Worm (Caenorhabditis elegans) whole organism, young adult: Measurements from ENCODE around the gene F58E2.4.

Experiments
- B0035.1 ChIP-seq: sonication (generic microtip); optimal IDR thresholded peaks from 2 replicates; lab custom pipeline; 2016; ENCODE audit warnings: missing genetic modification characterization, mild to moderate bottlenecking, missing compliant biosample characterization, missing genotype, missing genetic modification reagents
- B0261.1 ChIP-seq: sonication (generic microtip); optimal IDR thresholded peaks from 2 replicates; lab custom pipeline; 2016; ENCODE audit warnings: mild to moderate bottlenecking, missing genetic modification characterization, moderate library complexity, missing compliant biosample characterization
- C06A6.2 ChIP-seq: fragments of 200-800 bp; sonication (Bioruptor generic); conservative IDR thresholded peaks from 2 replicates; pipeline ENCODE4 v1.3.6; 2022; ENCODE audit warnings: missing genetic modification characterization, missing compliant biosample characterization
- D2030.7 ChIP-seq: fragments of 200-800 bp; sonication (Bioruptor generic); IDR thresholded peaks from 2 replicates; pipeline ENCODE4 v1.3.6; 2022; ENCODE audit warnings: missing genetic modification reagents, missing genetic modification characterization, missing compliant biosample characterization
- F33H1.4 ChIP-seq: fragments of 200-800 bp; sonication (Bioruptor generic); IDR thresholded peaks from 2 replicates; pipeline ENCODE4 v1.3.6; 2022; ENCODE audit warnings: missing genetic modification reagents, missing genetic modification characterization, missing compliant biosample characterization
- F37B4.10 ChIP-seq: fragments of 200-800 bp; sonication (Bioruptor generic); IDR thresholded peaks from 2 replicates; pipeline ENCODE4 v1.3.6; 2022; ENCODE audit warnings: missing genetic modification characterization, missing compliant biosample characterization
- F55B11.4 ChIP-seq: sonication (generic microtip); optimal IDR thresholded peaks from 2 replicates; lab custom pipeline; 2016; ENCODE audit warnings: missing compliant biosample characterization, missing genetic modification characterization, borderline replicate concordance; ENCODE audit not compliant: insufficient read depth
- Y53F4B.3 ChIP-seq: fragments of 200-800 bp; sonication (Bioruptor generic); IDR thresholded peaks from 2 replicates; pipeline ENCODE4 v1.3.6; 2022; ENCODE audit warnings: missing genetic modification reagents, missing genetic modification characterization, missing compliant biosample characterization
- Y53G8AR.9 ChIP-seq: fragments of 200-800 bp; sonication (Bioruptor generic); conservative IDR thresholded peaks from 2 replicates; pipeline ENCODE4 v1.3.6; 2022; ENCODE audit warnings: missing genetic modification reagents, missing genetic modification characterization, missing compliant biosample characterization
- Y56A3A.18 ChIP-seq: fragments of 200-800 bp; sonication (Bioruptor generic); IDR thresholded peaks from 2 replicates; pipeline ENCODE4 v1.3.6; 2022; ENCODE audit warnings: missing genetic modification reagents, missing genetic modification characterization, missing compliant biosample characterization
- Y95B8A.8 ChIP-seq: fragments of 200-800 bp; sonication (Bioruptor generic); IDR thresholded peaks from 2 replicates; pipeline ENCODE4 v1.3.6; 2022; ENCODE audit warnings: missing genetic modification reagents, missing genetic modification characterization, missing compliant biosample characterization
- ZK185.1 ChIP-seq: sonication (generic microtip); optimal IDR thresholded peaks from 2 replicates; lab custom pipeline; 2016; ENCODE audit warnings: mild to moderate bottlenecking, missing genetic modification characterization, missing compliant biosample characterization; ENCODE audit not compliant: poor library complexity, severe bottlenecking
- akir-1 ChIP-seq: fragments of 200-800 bp; sonication (Bioruptor generic); optimal IDR thresholded peaks from 2 replicates; lab custom pipeline; 2018; ENCODE audit warnings: mild to moderate bottlenecking, missing genetic modification characterization, moderate library complexity, missing compliant biosample characterization
- bed-1 ChIP-seq: fragments of 200-800 bp; sonication (Bioruptor generic); IDR thresholded peaks from 2 replicates; pipeline ENCODE4 v1.3.6; 2022; ENCODE audit warnings: missing genetic modification reagents, missing genetic modification characterization, missing compliant biosample characterization
- ccch-3 ChIP-seq: fragments of 200-800 bp; sonication (Bioruptor generic); optimal IDR thresholded peaks from 2 replicates; lab custom pipeline; 2018; ENCODE audit warnings: mild to moderate bottlenecking, missing genetic modification characterization, missing compliant biosample characterization
- cebp-2 ChIP-seq: fragments of 200-800 bp; sonication (Bioruptor generic); IDR thresholded peaks from 2 replicates; pipeline ENCODE4 v1.3.6; 2022; ENCODE audit warnings: missing genetic modification characterization, missing compliant biosample characterization
- chd-7 ChIP-seq: sonication (generic microtip); optimal IDR thresholded peaks from 2 replicates; lab custom pipeline; 2016; ENCODE audit warnings: mild to moderate bottlenecking, missing genetic modification characterization, moderate library complexity, missing compliant biosample characterization
- dpff-1 ChIP-seq: sonication (generic microtip); optimal IDR thresholded peaks from 2 replicates; lab custom pipeline; 2017; ENCODE audit warnings: mild to moderate bottlenecking, missing genetic modification characterization, missing compliant biosample characterization
- egl-18 ChIP-seq: fragments of 200-800 bp; sonication (Bioruptor generic); IDR thresholded peaks from 2 replicates; pipeline ENCODE4 v1.3.6; 2022; ENCODE audit warnings: missing genetic modification reagents, missing genetic modification characterization, missing compliant biosample characterization
- ets-4 ChIP-seq: fragments of 200-800 bp; sonication (Bioruptor generic); optimal IDR thresholded peaks from 2 replicates; lab custom pipeline; 2018; ENCODE audit warnings: mild to moderate bottlenecking, missing genetic modification characterization, missing compliant biosample characterization
- fkh-3 ChIP-seq: sonication (generic microtip); optimal IDR thresholded peaks from 2 replicates; lab custom pipeline; 2016; ENCODE audit warnings: mild to moderate bottlenecking, missing genetic modification characterization, missing compliant biosample characterization
- him-1 ChIP-seq: sonication (generic microtip); optimal IDR thresholded peaks from 2 replicates; lab custom pipeline; 2016; ENCODE audit warnings: missing genotype, missing genetic modification reagents, missing genetic modification characterization, missing compliant biosample characterization
- hmg-1.2 ChIP-seq: fragments of 200-800 bp; sonication (Bioruptor generic); IDR thresholded peaks from 2 replicates; pipeline ENCODE4 v1.3.6; 2022; ENCODE audit warnings: missing genetic modification reagents, missing genetic modification characterization, missing compliant biosample characterization
- hsf-1 ChIP-seq: fragments of 200-800 bp; sonication (Bioruptor generic); IDR thresholded peaks from 2 replicates; pipeline ENCODE4 v1.3.6; 2022; ENCODE audit warnings: missing genetic modification reagents, missing genetic modification characterization, missing compliant biosample characterization
- let-607 ChIP-seq, 2 experiments: fragments of 200-800 bp in 1 of 2; sonication (Bioruptor generic) in 1 of 2; sonication (generic microtip) in 1 of 2; optimal IDR thresholded peaks; 2 replicates each; lab custom pipeline; 2016 to 2018; ENCODE audit warnings: mild to moderate bottlenecking in 2 of 2, missing compliant biosample characterization in 2 of 2, missing genetic modification characterization in 2 of 2, moderate library complexity in 2 of 2, missing genotype in 1 of 2
- lin-35 ChIP-seq, 3 experiments: fragments of 150-350 bp in 2 of 3; sonication (generic microtip) in 1 of 3; optimal IDR thresholded peaks; 2 replicates each; lab custom pipeline; 2014 to 2018; ENCODE audit warnings: missing biosample characterization in 3 of 3, missing genetic modification characterization in 3 of 3, missing genetic modification reagents in 3 of 3
- lsy-27 ChIP-seq: sonication (generic microtip); optimal IDR thresholded peaks from 2 replicates; lab custom pipeline; 2017; ENCODE audit warnings: missing genetic modification characterization, mild to moderate bottlenecking, missing compliant biosample characterization, antibody characterized with exemption, missing genotype, borderline replicate concordance; ENCODE audit not compliant: insufficient read depth
- madf-10 ChIP-seq: sonication (generic microtip); optimal IDR thresholded peaks from 2 replicates; lab custom pipeline; 2016; ENCODE audit warnings: mild to moderate bottlenecking, missing genetic modification characterization, missing compliant biosample characterization
- madf-3 ChIP-seq: fragments of 200-800 bp; sonication (Bioruptor generic); IDR thresholded peaks from 2 replicates; pipeline ENCODE4 v1.3.6; 2022; ENCODE audit warnings: missing genetic modification reagents, missing genetic modification characterization, missing compliant biosample characterization
- mes-4 ChIP-seq: sonication (generic microtip); optimal IDR thresholded peaks from 2 replicates; lab custom pipeline; 2016; ENCODE audit warnings: missing genotype, missing genetic modification characterization, missing compliant biosample characterization
- nfya-1 ChIP-seq: sonication (generic microtip); optimal IDR thresholded peaks from 2 replicates; lab custom pipeline; 2017; ENCODE audit warnings: antibody characterized with exemption, missing compliant biosample characterization, missing genetic modification characterization, borderline replicate concordance; ENCODE audit not compliant: insufficient read depth
- nfyb-1 ChIP-seq: fragments of 200-800 bp; sonication (Bioruptor generic); IDR thresholded peaks from 2 replicates; pipeline ENCODE4 v1.3.6; 2022; ENCODE audit warnings: missing genetic modification reagents, missing genetic modification characterization, missing compliant biosample characterization
- nhr-120 ChIP-seq: fragments of 200-800 bp; sonication (Bioruptor generic); IDR thresholded peaks from 2 replicates; pipeline ENCODE4 v1.3.6; 2022; ENCODE audit warnings: missing genetic modification characterization, missing compliant biosample characterization
- nhr-179 ChIP-seq: sonication (generic microtip); optimal IDR thresholded peaks from 2 replicates; lab custom pipeline; 2016; ENCODE audit warnings: mild to moderate bottlenecking, missing genetic modification characterization, missing compliant biosample characterization
- nhr-27 ChIP-seq: fragments of 200-800 bp; sonication (Bioruptor generic); optimal IDR thresholded peaks from 2 replicates; lab custom pipeline; 2018; ENCODE audit warnings: mild to moderate bottlenecking, missing genetic modification characterization, moderate library complexity, missing compliant biosample characterization
- nhr-80 ChIP-seq: sonication (generic microtip); optimal IDR thresholded peaks from 2 replicates; lab custom pipeline; 2016; ENCODE audit warnings: missing genetic modification characterization, missing compliant biosample characterization
- nhr-90 ChIP-seq: sonication (generic microtip); optimal IDR thresholded peaks from 2 replicates; lab custom pipeline; 2016; ENCODE audit warnings: missing genotype, mild to moderate bottlenecking, missing genetic modification characterization, missing compliant biosample characterization
- pbrm-1 ChIP-seq: fragments of 200-800 bp; sonication (Bioruptor generic); IDR thresholded peaks from 2 replicates; pipeline ENCODE4 v1.3.6; 2022; ENCODE audit warnings: missing genetic modification reagents, missing genetic modification characterization, missing compliant biosample characterization
- somi-1 ChIP-seq: fragments of 200-800 bp; sonication (Bioruptor generic); optimal IDR thresholded peaks from 2 replicates; lab custom pipeline; 2018; ENCODE audit warnings: mild to moderate bottlenecking, missing genetic modification characterization, missing compliant biosample characterization
- tbp1 ChIP-seq: fragments of 200-800 bp; sonication (Bioruptor generic); optimal IDR thresholded peaks from 2 replicates; lab custom pipeline; 2018; ENCODE audit warnings: mild to moderate bottlenecking, missing genetic modification characterization, missing compliant biosample characterization
- tbx-9 ChIP-seq: sonication (generic microtip); optimal IDR thresholded peaks from 2 replicates; lab custom pipeline; 2016; ENCODE audit warnings: borderline replicate concordance, missing genetic modification characterization, inconsistent platforms, missing compliant biosample characterization
- unc-130 ChIP-seq: sonication (generic microtip); optimal IDR thresholded peaks from 2 replicates; lab custom pipeline; 2016; ENCODE audit warnings: missing genetic modification reagents, missing genetic modification characterization, missing compliant biosample characterization
- zfh-2 ChIP-seq: fragments of 200-800 bp; sonication (Bioruptor generic); conservative IDR thresholded peaks from 2 replicates; pipeline ENCODE4 v1.3.6; 2022; ENCODE audit warnings: missing genetic modification reagents, missing genetic modification characterization, missing compliant biosample characterization
- ztf-18 ChIP-seq: sonication (generic microtip); optimal IDR thresholded peaks from 2 replicates; lab custom pipeline; 2016; ENCODE audit warnings: missing genotype, mild to moderate bottlenecking, missing genetic modification characterization, missing compliant biosample characterization
- ztf-3 ChIP-seq: fragments of 200-800 bp; sonication (Bioruptor generic); optimal IDR thresholded peaks from 2 replicates; lab custom pipeline; 2018; ENCODE audit warnings: mild to moderate bottlenecking, missing genetic modification characterization, missing compliant biosample characterization
- ztf-6 ChIP-seq: fragments of 200-800 bp; sonication (Bioruptor generic); IDR thresholded peaks from 2 replicates; pipeline ENCODE4 v1.3.6; 2022; ENCODE audit warnings: missing genetic modification reagents, missing genetic modification characterization, missing compliant biosample characterization

F58E2.4 gene

DNA sequence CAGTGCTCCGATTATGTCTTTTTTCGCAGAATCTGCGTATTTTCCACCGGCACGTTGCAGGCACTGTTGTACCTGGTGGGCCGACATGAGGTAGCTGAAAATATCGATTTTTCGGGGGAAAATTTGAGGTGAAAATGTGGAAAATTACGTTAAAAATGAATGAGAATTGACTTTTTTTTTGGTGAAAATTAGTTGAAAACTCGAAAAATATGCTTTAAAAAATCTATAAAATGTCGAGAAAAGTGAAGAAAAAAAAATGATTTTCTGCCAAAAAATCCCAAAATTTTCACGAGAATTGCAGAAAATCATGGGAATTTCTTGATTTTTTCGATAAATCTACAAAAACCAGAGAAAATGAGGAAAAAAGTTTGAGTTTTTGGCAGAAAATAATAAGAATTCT, 51.3 kb downstream of the F58E2.4 start, which contains the start of gene tsg-101:
Gene tsg-101, minus strand, starts transcription at position 101 of the 400 bp plus-strand sequence.
- TF ChIP-seq F33H1.4 (GFP tag; lab: Robert Waterston, UW) (no peak), B0261.1 (tag; lab: Kevin White, UChicago) (no peak), tbx-9 (tag; lab: Kevin White, UChicago) (no peak), ztf-3 (no peak), somi-1 (GFP tag; lab: Kevin White, UChicago) (no peak), madf-3 (GFP tag; lab: Robert Waterston, UW) (no peak), nhr-90 (tag; lab: Kevin White, UChicago) (no peak)

DNA sequence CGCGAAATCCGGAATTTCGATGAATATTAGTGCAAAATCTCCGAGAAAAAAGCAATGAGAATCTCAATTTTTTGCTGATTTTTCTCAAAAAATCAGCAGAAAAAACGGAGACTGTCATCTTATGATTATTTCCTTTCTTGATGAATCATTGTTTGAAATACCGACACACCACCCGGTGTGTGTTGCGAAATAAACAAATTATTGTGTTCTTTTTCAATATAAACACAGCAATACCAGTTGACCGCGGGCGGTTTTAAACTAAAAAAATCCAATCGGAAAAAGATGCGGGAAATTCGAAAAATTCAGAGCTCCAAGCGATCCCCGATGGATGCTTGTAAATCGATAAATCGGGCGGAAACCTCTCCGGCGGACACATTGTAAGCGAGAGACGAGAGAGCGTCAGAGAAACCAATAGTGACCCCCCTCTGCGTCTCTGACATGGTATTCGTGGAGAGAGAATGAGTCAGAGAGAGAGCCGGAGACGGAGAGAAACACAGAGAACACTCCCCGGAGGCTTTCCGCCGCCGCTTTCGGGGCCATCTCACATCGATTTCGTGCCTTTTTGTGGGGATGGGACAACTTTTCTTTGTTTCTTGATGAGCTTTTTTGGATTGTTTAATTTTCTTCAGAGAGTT, 52.3 kb downstream of the F58E2.4 start:
- TF ChIP-seq nhr-27: no peak
- no peak for TF ChIP-seq mes-4
- TF ChIP-seq nfya-1: no peak
- no peak for TF ChIP-seq lin-35 (GFP tag; optimal IDR thresholded peaks at IDR 0.05; lab: Kevin White, UChicago)
- TF ChIP-seq chd-7 (tag; lab: Kevin White, UChicago): no peak
- no peak for TF ChIP-seq Y95B8A.8 (GFP tag; lab: Robert Waterston, UW)
- no peak for TF ChIP-seq ets-4 (GFP tag; lab: Kevin White, UChicago)
- no peak for TF ChIP-seq dpff-1
- no peak for TF ChIP-seq B0035.1 (tag; lab: Kevin White, UChicago)
- no peak for TF ChIP-seq akir-1
- no peak for TF ChIP-seq Y56A3A.18 (GFP tag; lab: Robert Waterston, UW)
- TF ChIP-seq pbrm-1: no peak
- no peak for TF ChIP-seq nhr-179 (tag; lab: Kevin White, UChicago)
- TF ChIP-seq let-607 (tag; optimal IDR thresholded peaks at IDR 0.05; lab: Kevin White, UChicago): no peak
- TF ChIP-seq nhr-80 (tag; lab: Kevin White, UChicago): peak; percentile 22
- peak; percentile 96 for TF ChIP-seq zfh-2 (GFP tag; lab: Robert Waterston, UW)
- no peak for TF ChIP-seq ztf-6 (GFP tag; lab: Robert Waterston, UW)
- TF ChIP-seq nfyb-1 (GFP tag; lab: Robert Waterston, UW): no peak
- TF ChIP-seq hmg-1.2 (GFP tag; lab: Robert Waterston, UW): peak; percentile 71
- no peak for TF ChIP-seq him-1
- no peak for TF ChIP-seq unc-130
- no peak for TF ChIP-seq nhr-120
- TF ChIP-seq ztf-3: no peak
- no peak for TF ChIP-seq D2030.7 (GFP tag; lab: Robert Waterston, UW)
- TF ChIP-seq bed-1: no peak
- TF ChIP-seq Y53G8AR.9 (GFP tag; lab: Robert Waterston, UW): no peak
- no peak for TF ChIP-seq ZK185.1 (tag; lab: Kevin White, UChicago)
- TF ChIP-seq C06A6.2 (GFP tag; lab: Robert Waterston, UW): no peak
- TF ChIP-seq egl-18: no peak
- no peak for TF ChIP-seq somi-1 (GFP tag; lab: Kevin White, UChicago)
- TF ChIP-seq hsf-1: no peak
- TF ChIP-seq Y53F4B.3 (GFP tag; lab: Robert Waterston, UW): no peak
- no peak for TF ChIP-seq F55B11.4
- TF ChIP-seq cebp-2 (GFP tag; lab: Robert Waterston, UW): no peak
- TF ChIP-seq tbp1 (GFP tag; lab: Kevin White, UChicago): peak; percentile 17
- TF ChIP-seq ccch-3 (GFP tag; lab: Kevin White, UChicago): no peak
- no peak for TF ChIP-seq ztf-18 (tag; lab: Kevin White, UChicago)
- no peak for TF ChIP-seq fkh-3
- TF ChIP-seq F33H1.4 (GFP tag; lab: Robert Waterston, UW): no peak
- no peak for TF ChIP-seq F37B4.10 (GFP tag; lab: Robert Waterston, UW)
- no peak for TF ChIP-seq madf-10 (tag; lab: Kevin White, UChicago)
- no peak for TF ChIP-seq lsy-27 (tag; lab: Kevin White, UChicago)
